Worm (Caenorhabditis elegans) whole organism, late embryonic: ENCODE results near the gene clec-219.
A peak's percentile ranks its signal among the peaks of the same experiment; 100 is the strongest.

ENCODE experiments used
- C08G9.2 ChIP-seq: sonication (generic microtip); optimal IDR thresholded peaks from 2 replicates; lab custom pipeline; 2016; ENCODE audit warnings: mild to moderate bottlenecking, missing genetic modification characterization, moderate library complexity, missing compliant biosample characterization
- K02D7.2 ChIP-seq: sonication (generic microtip); optimal IDR thresholded peaks from 2 replicates; lab custom pipeline; 2017; ENCODE audit warnings: mild to moderate bottlenecking, missing genetic modification characterization, missing compliant biosample characterization
- ahr-1 ChIP-seq: sonication (generic microtip); optimal IDR thresholded peaks from 2 replicates; lab custom pipeline; 2016; ENCODE audit warnings: missing genetic modification characterization, missing compliant biosample characterization
- ama-1 ChIP-seq: fragments of 150-350 bp; optimal IDR thresholded peaks from 2 replicates; lab custom pipeline; 2014
- ceh-18 ChIP-seq: sonication (generic microtip); optimal IDR thresholded peaks from 2 replicates; lab custom pipeline; 2016; ENCODE audit warnings: missing genetic modification characterization, missing compliant biosample characterization
- ceh-2 ChIP-seq: sonication (generic microtip); optimal IDR thresholded peaks from 2 replicates; lab custom pipeline; 2016; ENCODE audit warnings: missing genotype, missing genetic modification characterization, missing compliant biosample characterization
- ceh-31 ChIP-seq: sonication (generic microtip); optimal IDR thresholded peaks from 2 replicates; lab custom pipeline; 2016; ENCODE audit warnings: missing genetic modification characterization, missing compliant biosample characterization
- ceh-48 ChIP-seq: sonication (generic microtip); optimal IDR thresholded peaks from 2 replicates; lab custom pipeline; 2016; ENCODE audit warnings: missing genetic modification characterization, inconsistent platforms, missing compliant biosample characterization
- ceh-6 ChIP-seq: fragments of 200-800 bp; sonication (Bioruptor generic); optimal IDR thresholded peaks from 2 replicates; lab custom pipeline; 2018; ENCODE audit warnings: mild to moderate bottlenecking, missing genetic modification characterization, missing compliant biosample characterization
- che-1 ChIP-seq: sonication (generic microtip); optimal IDR thresholded peaks from 2 replicates; lab custom pipeline; 2016; ENCODE audit warnings: mild to moderate bottlenecking, missing genetic modification characterization, missing compliant biosample characterization
- dmd-4 ChIP-seq: sonication (generic microtip); optimal IDR thresholded peaks from 2 replicates; lab custom pipeline; 2016; ENCODE audit warnings: borderline replicate concordance, missing genetic modification characterization, missing compliant biosample characterization
- elt-2 ChIP-seq: sonication (generic microtip); optimal IDR thresholded peaks from 2 replicates; lab custom pipeline; 2016; ENCODE audit warnings: missing genetic modification reagents, missing genetic modification characterization, missing compliant biosample characterization
- ets-4 ChIP-seq: sonication (generic microtip); optimal IDR thresholded peaks from 2 replicates; lab custom pipeline; 2016; ENCODE audit warnings: missing genetic modification characterization, missing compliant biosample characterization
- fkh-10 ChIP-seq: fragments of 150-350 bp; optimal IDR thresholded peaks from 2 replicates; lab custom pipeline; 2014; ENCODE audit warnings: missing biosample characterization, missing genetic modification reagents, missing genetic modification characterization
- fkh-6 ChIP-seq: sonication (generic microtip); optimal IDR thresholded peaks from 2 replicates; lab custom pipeline; 2016; ENCODE audit warnings: missing genetic modification characterization, missing compliant biosample characterization
- hlh-15 ChIP-seq: sonication (generic microtip); optimal IDR thresholded peaks from 2 replicates; lab custom pipeline; 2016; ENCODE audit warnings: missing genetic modification characterization, missing compliant biosample characterization
- hlh-30 ChIP-seq: sonication (generic microtip); optimal IDR thresholded peaks from 2 replicates; lab custom pipeline; 2017; ENCODE audit warnings: antibody characterized with exemption, missing genetic modification characterization, missing compliant biosample characterization; ENCODE audit not compliant: insufficient read depth
- lim-6 ChIP-seq: sonication (generic microtip); optimal IDR thresholded peaks from 2 replicates; lab custom pipeline; 2016; ENCODE audit warnings: missing genetic modification characterization, missing compliant biosample characterization
- lin-11 ChIP-seq: fragments of 200-800 bp; sonication (Bioruptor generic); optimal IDR thresholded peaks from 2 replicates; lab custom pipeline; 2018; ENCODE audit warnings: mild to moderate bottlenecking, missing genetic modification characterization, missing compliant biosample characterization
- madf-2 ChIP-seq: sonication (generic microtip); optimal IDR thresholded peaks from 2 replicates; lab custom pipeline; 2017; ENCODE audit warnings: missing genetic modification characterization, missing compliant biosample characterization
- mec-3 ChIP-seq: sonication (generic microtip); optimal IDR thresholded peaks from 2 replicates; lab custom pipeline; 2016; ENCODE audit warnings: borderline replicate concordance, missing genetic modification characterization, missing compliant biosample characterization
- nfya-1 ChIP-seq: sonication (generic microtip); optimal IDR thresholded peaks from 2 replicates; lab custom pipeline; 2017; ENCODE audit warnings: missing genetic modification characterization, mild to moderate bottlenecking, missing compliant biosample characterization, antibody characterized with exemption, moderate library complexity
- nhr-11 ChIP-seq: fragments of 150-350 bp; optimal IDR thresholded peaks from 2 replicates; lab custom pipeline; 2014; ENCODE audit warnings: missing biosample characterization, missing genetic modification characterization
- nhr-232 ChIP-seq: sonication (generic microtip); optimal IDR thresholded peaks from 2 replicates; lab custom pipeline; 2016; ENCODE audit warnings: missing genetic modification characterization, missing compliant biosample characterization
- npax-4 ChIP-seq: sonication (generic microtip); optimal IDR thresholded peaks from 2 replicates; lab custom pipeline; 2016; ENCODE audit warnings: missing genetic modification characterization, missing compliant biosample characterization
- pag-3 ChIP-seq: sonication (generic microtip); optimal IDR thresholded peaks from 2 replicates; lab custom pipeline; 2016; ENCODE audit warnings: missing compliant biosample characterization, missing genetic modification characterization, borderline replicate concordance
- pax-1 ChIP-seq: fragments of 150-350 bp; optimal IDR thresholded peaks from 2 replicates; lab custom pipeline; 2014; ENCODE audit warnings: missing biosample characterization, missing genetic modification characterization
- ref-2 ChIP-seq: sonication (generic microtip); optimal IDR thresholded peaks from 2 replicates; lab custom pipeline; 2016; ENCODE audit warnings: missing genetic modification characterization, missing compliant biosample characterization
- rnt-1 ChIP-seq: sonication (generic microtip); optimal IDR thresholded peaks from 2 replicates; lab custom pipeline; 2016; ENCODE audit warnings: missing genetic modification characterization, missing compliant biosample characterization
- sox-4 ChIP-seq: sonication (generic microtip); optimal IDR thresholded peaks from 2 replicates; lab custom pipeline; 2017; ENCODE audit warnings: mild to moderate bottlenecking, missing genetic modification characterization, inconsistent platforms, missing compliant biosample characterization
- syd-9 ChIP-seq: sonication (generic microtip); optimal IDR thresholded peaks from 2 replicates; lab custom pipeline; 2016; ENCODE audit warnings: mild to moderate bottlenecking, missing genetic modification characterization, moderate library complexity, missing compliant biosample characterization
- tbx-2 ChIP-seq: sonication (generic microtip); optimal IDR thresholded peaks from 2 replicates; lab custom pipeline; 2016; ENCODE audit warnings: missing genetic modification characterization, missing compliant biosample characterization
- ttx-3 ChIP-seq: sonication (generic microtip); optimal IDR thresholded peaks from 2 replicates; lab custom pipeline; 2016; ENCODE audit warnings: missing genetic modification reagents, missing genetic modification characterization, missing compliant biosample characterization
- unc-3 ChIP-seq, 2 experiments: fragments of 200-800 bp in 1 of 2; sonication (Bioruptor generic) in 1 of 2; sonication (generic microtip) in 1 of 2; conservative IDR thresholded peaks in 1 of 2; optimal IDR thresholded peaks in 1 of 2; 2 replicates each; pipeline versions ENCODE4 v1.3.6 to Lab custom; 2016 to 2022; ENCODE audit warnings: missing compliant biosample characterization in 2 of 2, missing genetic modification characterization in 2 of 2, missing genetic modification reagents in 1 of 2
- unc-55 ChIP-seq: sonication (generic microtip); optimal IDR thresholded peaks from 2 replicates; lab custom pipeline; 2017; ENCODE audit warnings: missing biosample characterization, missing genetic modification reagents, missing genetic modification characterization

The clec-219 gene

ce11 chrV:8348959-8349389 is 30.7 kb downstream of the clec-219 start:
- TF ChIP-seq nhr-232 (tag; lab: Kevin White, UChicago) = no peak
- peak; percentile 15 for TF ChIP-seq unc-55 (GFP tag; lab: Kevin White, UChicago)
- peak; percentile 34 for TF ChIP-seq tbx-2 (tag; lab: Kevin White, UChicago)
- no peak for TF ChIP-seq pax-1 (tag; lab: Kevin White, UChicago)
- no peak for TF ChIP-seq pag-3 (tag; lab: Kevin White, UChicago)
- TF ChIP-seq ceh-31 (tag; lab: Kevin White, UChicago) = peak; percentile 0
- TF ChIP-seq ceh-2 = no peak
- peak; percentile 42 for TF ChIP-seq elt-2 (tag; lab: Kevin White, UChicago)
- peak; percentile 89 for TF ChIP-seq ama-1
- TF ChIP-seq C08G9.2 = peak; percentile 32
- peak; percentile 42 for TF ChIP-seq nfya-1 (tag; lab: Kevin White, UChicago)
- no peak for TF ChIP-seq npax-4 (tag; lab: Kevin White, UChicago)
- peak; percentile 62 for TF ChIP-seq ceh-18 (tag; lab: Kevin White, UChicago)

ce11 chrV:8349950-8350349 is 31.7 kb downstream of the clec-219 start:
- TF ChIP-seq ceh-6 (no peak), mec-3 (no peak), ref-2 (no peak), lim-6 (no peak), fkh-6 (tag; lab: Kevin White, UChicago) (no peak), elt-2 (tag; lab: Kevin White, UChicago) (no peak), C08G9.2 (no peak), syd-9 (tag; lab: Kevin White, UChicago) (no peak), ahr-1 (no peak), hlh-15 (tag; lab: Kevin White, UChicago) (no peak), fkh-10 (no peak), K02D7.2 (tag; lab: Kevin White, UChicago) (no peak), ceh-18 (tag; lab: Kevin White, UChicago) (no peak), nhr-11 (no peak), ceh-48 (no peak), ceh-31 (tag; lab: Kevin White, UChicago) (no peak), ttx-3 (tag; lab: Kevin White, UChicago) (no peak), pag-3 (tag; lab: Kevin White, UChicago) (no peak), che-1 (tag; lab: Kevin White, UChicago) (no peak)

ce11 chrV:8351371-8351770 is 33.1 kb downstream of the clec-219 start, which contains the start of gene srsx-22:
srsx-22 (plus strand) TSS chrV:8351671.
- TF ChIP-seq lin-11 = no peak
- no peak for TF ChIP-seq unc-3 (GFP tag; conservative IDR thresholded peaks at IDR 0.05; lab: Robert Waterston, UW)
- no peak for TF ChIP-seq unc-3 (tag; optimal IDR thresholded peaks at IDR 0.05; lab: Kevin White, UChicago)
- no peak for TF ChIP-seq ets-4 (tag; lab: Kevin White, UChicago)
- no peak for TF ChIP-seq syd-9 (tag; lab: Kevin White, UChicago)
- TF ChIP-seq, all 69 proteins: peak for 0

ce11 chrV:8355435-8356212 is 37.4 kb downstream of the clec-219 start, which contains the start of gene mom-2:
mom-2 (plus strand) TSS chrV:8355988.
- TF ChIP-seq dmd-4 (tag; lab: Kevin White, UChicago) (no peak), syd-9 (tag; lab: Kevin White, UChicago) (no peak)

- no peak for TF ChIP-seq sox-4 (tag; lab: Kevin White, UChicago)
- TF ChIP-seq K02D7.2 (tag; lab: Kevin White, UChicago) = no peak
- TF ChIP-seq fkh-10 = no peak
- no peak for TF ChIP-seq ceh-2
- TF ChIP-seq hlh-30 (tag; lab: Kevin White, UChicago) = no peak
- no peak for TF ChIP-seq syd-9 (tag; lab: Kevin White, UChicago)
- TF ChIP-seq npax-4 (tag; lab: Kevin White, UChicago) = no peak
- TF ChIP-seq ceh-6 = no peak
- TF ChIP-seq mec-3 = no peak
- TF ChIP-seq ttx-3 (tag; lab: Kevin White, UChicago) = no peak
- no peak for TF ChIP-seq madf-2 (tag; lab: Kevin White, UChicago)
- TF ChIP-seq rnt-1 (tag; lab: Kevin White, UChicago) = no peak
- TF ChIP-seq, all 69 proteins: peak for 0
Measured at ce11 chrV:8357756-8358155, 39.5 kb downstream of the clec-219 start.
